Worm (Caenorhabditis elegans): ENCODE measurements around the gene R09H10.6.

The R09H10.6 gene

DNA sequence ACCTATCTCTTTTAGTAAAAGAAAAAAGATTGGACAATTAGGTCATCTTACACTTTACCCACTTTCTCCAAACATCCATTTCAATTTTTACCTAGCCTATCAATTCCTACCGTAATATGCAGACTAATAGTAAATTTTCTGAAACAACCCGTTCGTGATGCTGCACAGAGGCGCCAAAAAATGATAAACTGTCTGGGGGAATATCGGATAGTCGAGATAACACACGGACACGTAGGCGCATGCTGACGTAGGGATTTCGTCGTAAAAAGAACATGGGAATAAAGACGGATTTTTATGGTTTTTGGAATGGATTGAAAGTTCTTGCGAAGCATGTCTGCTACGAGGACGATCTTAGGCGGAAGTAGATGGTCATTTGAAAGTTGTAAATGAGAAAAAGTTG, 8.0 kb downstream of the R09H10.6 start:
- TF ChIP-seq pha-4 (tag; optimal IDR thresholded peaks at IDR 0.05) (no peak), ceh-16 (tag; optimal IDR thresholded peaks at IDR 0.05) (no peak), nfya-1 (tag; optimal IDR thresholded peaks at IDR 0.05; ENCODE audit: insufficient read depth) (no peak), nhr-12 (tag; optimal IDR thresholded peaks at IDR 0.05) (no peak), eor-1 (tag; optimal IDR thresholded peaks at IDR 0.05) (no peak), elt-3 (tag; optimal IDR thresholded peaks at IDR 0.05) (no peak), zag-1 (tag; optimal IDR thresholded peaks at IDR 0.05) (no peak), lin-15B (tag; optimal IDR thresholded peaks at IDR 0.05) (no peak), nhr-237 (tag; optimal IDR thresholded peaks at IDR 0.05) (no peak), lin-39 (tag; optimal IDR thresholded peaks at IDR 0.05) (no peak), nhr-23 (tag; optimal IDR thresholded peaks at IDR 0.05) (no peak), nhr-43 (tag; optimal IDR thresholded peaks at IDR 0.05; ENCODE audit: poor library complexity, severe bottlenecking) (no peak), sea-2 (GFP tag; optimal IDR thresholded peaks at IDR 0.05) (no peak), ztf-4 (tag; optimal IDR thresholded peaks at IDR 0.05) (no peak)

DNA sequence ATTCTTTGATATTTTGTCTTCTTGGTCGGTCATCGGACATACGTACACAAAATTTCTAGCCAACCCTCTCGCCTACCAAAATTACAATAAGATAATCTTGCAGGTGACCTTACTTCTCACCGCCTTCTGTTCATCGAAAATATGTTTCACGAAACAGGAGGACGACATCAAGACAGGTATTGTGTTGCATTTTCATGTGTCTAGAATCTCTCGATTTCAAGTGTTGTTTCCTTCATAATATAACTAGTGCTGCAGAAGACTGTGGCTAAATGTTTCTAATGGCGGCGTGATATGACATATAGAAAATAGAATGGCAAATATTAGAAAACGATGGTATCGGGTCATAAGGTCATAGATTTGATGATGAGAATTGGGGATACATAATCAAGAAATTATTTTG, 8.7 kb downstream of the R09H10.6 start:
- TF ChIP-seq nhr-43 (tag; optimal IDR thresholded peaks at IDR 0.05; ENCODE audit: poor library complexity, severe bottlenecking) (peak; percentile 21), nhr-23 (tag; optimal IDR thresholded peaks at IDR 0.05) (peak; percentile 26), eor-1 (tag; optimal IDR thresholded peaks at IDR 0.05) (no peak), nhr-25 (tag; optimal IDR thresholded peaks at IDR 0.05) (peak; percentile 92)

DNA sequence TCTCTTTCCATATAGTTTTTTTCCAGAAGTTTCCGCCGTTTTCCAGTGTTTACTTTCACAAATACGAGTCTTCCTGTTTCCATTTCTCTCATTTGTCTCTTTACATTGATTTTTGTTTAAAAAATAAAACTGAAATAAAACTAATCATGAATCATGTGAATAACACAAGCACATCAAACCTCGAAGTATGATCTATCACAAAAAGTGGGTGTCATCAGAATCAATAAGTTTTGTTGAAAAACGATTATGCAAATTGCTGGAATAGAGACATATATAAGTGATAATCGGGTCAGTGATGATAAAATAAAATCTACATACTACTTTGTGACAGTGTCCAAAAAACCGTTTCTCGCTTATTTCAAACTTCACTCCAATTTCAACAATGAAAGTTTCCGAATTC, 12.4 kb downstream of the R09H10.6 start, which contains the start of gene R09H10.7:
R09H10.7 (plus strand) TSS at position 301 of the 400 bp plus-strand sequence.
- no peak for TF ChIP-seq ztf-11 (tag; optimal IDR thresholded peaks at IDR 0.05)
- TF ChIP-seq ceh-82 (tag; optimal IDR thresholded peaks at IDR 0.05) = no peak
- TF ChIP-seq nhr-237 (tag; optimal IDR thresholded peaks at IDR 0.05) = no peak
- no peak for TF ChIP-seq aly-2 (tag; optimal IDR thresholded peaks at IDR 0.05)
- no peak for TF ChIP-seq snpc-4 (tag; optimal IDR thresholded peaks at IDR 0.05)
- no peak for TF ChIP-seq zag-1 (tag; optimal IDR thresholded peaks at IDR 0.05)
- no peak for TF ChIP-seq eor-1 (tag; optimal IDR thresholded peaks at IDR 0.05)
- TF ChIP-seq ZK546.5 (tag; optimal IDR thresholded peaks at IDR 0.05) = no peak
- no peak for TF ChIP-seq skn-1 (tag; optimal IDR thresholded peaks at IDR 0.05)
- no peak for TF ChIP-seq nhr-12 (tag; optimal IDR thresholded peaks at IDR 0.05)
- TF ChIP-seq nhr-11 (tag; optimal IDR thresholded peaks at IDR 0.05) = no peak
- TF ChIP-seq elt-2 (tag; optimal IDR thresholded peaks at IDR 0.05) = no peak
- no peak for TF ChIP-seq jun-1 (tag; optimal IDR thresholded peaks at IDR 0.05)
- no peak for TF ChIP-seq hmg-11 (tag; optimal IDR thresholded peaks at IDR 0.05)
- no peak for TF ChIP-seq lin-15B (tag; optimal IDR thresholded peaks at IDR 0.05)
- no peak for TF ChIP-seq ceh-9 (tag; optimal IDR thresholded peaks at IDR 0.05)
- TF ChIP-seq nhr-76 (tag; optimal IDR thresholded peaks at IDR 0.05) = no peak
- no peak for TF ChIP-seq daf-12 (tag; optimal IDR thresholded peaks at IDR 0.05)
- no peak for TF ChIP-seq pha-4 (tag; optimal IDR thresholded peaks at IDR 0.05)

DNA sequence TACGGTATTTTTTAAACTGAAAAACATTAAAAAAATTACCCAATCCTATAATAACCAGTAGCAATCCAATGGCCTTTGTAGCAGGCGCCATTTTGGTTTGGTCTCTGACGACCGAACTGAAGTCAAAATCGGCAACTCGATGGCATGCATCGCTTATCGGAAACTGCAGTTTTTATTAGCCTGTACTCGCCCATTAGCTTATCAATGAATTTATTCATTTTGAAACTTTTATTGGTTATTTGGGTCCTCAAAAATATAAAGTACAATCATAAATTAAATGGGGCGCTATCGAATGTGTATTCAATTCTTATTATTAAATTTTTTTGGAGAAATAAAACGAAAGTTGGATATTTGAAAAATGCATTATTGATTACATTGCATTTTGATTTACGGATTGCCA, 20.3 kb downstream of the R09H10.6 start, which contains the start of gene R09H10.5:
R09H10.5 (minus strand) TSS at position 106 of the 400 bp plus-strand sequence.
- TF ChIP-seq ceh-9 (tag; optimal IDR thresholded peaks at IDR 0.05) (no peak), nhr-76 (tag; optimal IDR thresholded peaks at IDR 0.05) (no peak), R02D3.7 (tag; optimal IDR thresholded peaks at IDR 0.05) (no peak), ztf-4 (tag; optimal IDR thresholded peaks at IDR 0.05) (no peak), nhr-67 (tag; optimal IDR thresholded peaks at IDR 0.05) (no peak), ama-1 (optimal IDR thresholded peaks at IDR 0.05) (no peak), ceh-28 (tag; optimal IDR thresholded peaks at IDR 0.05) (no peak), elt-2 (tag; optimal IDR thresholded peaks at IDR 0.05) (peak; percentile 80), fos-1 (tag; optimal IDR thresholded peaks at IDR 0.05) (no peak), nhr-12 (tag; optimal IDR thresholded peaks at IDR 0.05) (no peak), daf-12 (tag; optimal IDR thresholded peaks at IDR 0.05) (no peak), pqm-1 (tag; optimal IDR thresholded peaks at IDR 0.05) (peak; percentile 78), eor-1 (tag; optimal IDR thresholded peaks at IDR 0.05) (no peak), mml-1 (tag; optimal IDR thresholded peaks at IDR 0.05) (no peak), fkh-10 (GFP tag; optimal IDR thresholded peaks at IDR 0.05) (no peak)

Measured in whole organism, L3 larva.